Fruit fly (Drosophila melanogaster): ENCODE results near the gene CG32365.

DNA sequence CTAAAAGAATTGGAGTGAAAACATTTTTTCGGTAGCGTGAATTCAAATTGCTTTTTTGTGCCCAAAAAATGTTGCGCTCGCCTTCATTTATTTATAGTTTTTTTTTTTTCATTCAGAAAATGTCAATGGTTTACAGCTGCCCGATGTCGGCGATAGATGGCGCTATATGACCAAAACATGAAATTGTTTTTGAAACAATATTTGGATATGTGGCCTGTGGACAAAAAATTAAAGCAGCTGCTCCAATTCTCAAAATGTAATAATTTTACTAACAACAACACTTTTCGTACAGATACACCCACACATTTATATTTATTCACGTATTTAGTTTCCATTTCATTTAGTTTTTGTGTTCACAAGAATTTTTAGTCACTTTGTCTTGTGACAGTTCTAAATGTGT lies 31.1 kb upstream of the CG32365 start:
- no peak for TF ChIP-seq gce (GFP tag; IDR thresholded peaks at IDR 0.05)
- no peak for TF ChIP-seq CG6854 (GFP tag; optimal IDR thresholded peaks at IDR 0.05)
- no peak for TF ChIP-seq Fer1 (GFP tag; optimal IDR thresholded peaks at IDR 0.05)
- no peak for TF ChIP-seq nerfin-1 (tag; optimal IDR thresholded peaks at IDR 0.05)
- no peak for TF ChIP-seq CG8290 (GFP tag; optimal IDR thresholded peaks at IDR 0.05)
- TF ChIP-seq CG8290 (tag; optimal IDR thresholded peaks at IDR 0.05) = no peak
- no peak for TF ChIP-seq Ssrp (tag; optimal IDR thresholded peaks at IDR 0.05)
- no peak for TF ChIP-seq CG2120 (GFP tag; optimal IDR thresholded peaks at IDR 0.05)

Data from whole organism, embryonic.